Worm (Caenorhabditis elegans) whole organism, young adult: ENCODE measurements around the gene F28B1.9.

Experiments used
- F10E7.11 ChIP-seq: sonication (generic microtip); optimal IDR thresholded peaks from 2 replicates; lab custom pipeline; 2017; ENCODE audit warnings: mild to moderate bottlenecking, missing genetic modification characterization, moderate library complexity, missing compliant biosample characterization
- F39B2.1 ChIP-seq: fragments of 200-800 bp; sonication (Bioruptor generic); IDR thresholded peaks from 2 replicates; pipeline ENCODE4 v1.3.6; 2022; ENCODE audit warnings: missing genetic modification reagents, missing genetic modification characterization, missing compliant biosample characterization
- bed-1 ChIP-seq: fragments of 200-800 bp; sonication (Bioruptor generic); IDR thresholded peaks from 2 replicates; pipeline ENCODE4 v1.3.6; 2022; ENCODE audit warnings: missing genetic modification reagents, missing genetic modification characterization, missing compliant biosample characterization
- chd-7 ChIP-seq: sonication (generic microtip); optimal IDR thresholded peaks from 2 replicates; lab custom pipeline; 2016; ENCODE audit warnings: mild to moderate bottlenecking, missing genetic modification characterization, moderate library complexity, missing compliant biosample characterization
- pha-4 ChIP-seq: fragments of 150-350 bp; sonication (generic microtip); optimal IDR thresholded peaks from 2 replicates; lab custom pipeline; 2014; ENCODE audit warnings: missing biosample characterization, missing genetic modification reagents, missing genetic modification characterization
- sptf-2 ChIP-seq: fragments of 200-800 bp; sonication (Bioruptor generic); optimal IDR thresholded peaks from 2 replicates; lab custom pipeline; 2018; ENCODE audit warnings: mild to moderate bottlenecking, missing genetic modification characterization, missing compliant biosample characterization
- tlf-1 ChIP-seq: fragments of 200-800 bp; sonication (Bioruptor generic); optimal IDR thresholded peaks from 2 replicates; lab custom pipeline; 2018; ENCODE audit warnings: mild to moderate bottlenecking, missing genetic modification characterization, missing compliant biosample characterization
- unc-130 ChIP-seq: sonication (generic microtip); optimal IDR thresholded peaks from 2 replicates; lab custom pipeline; 2016; ENCODE audit warnings: missing genetic modification reagents, missing genetic modification characterization, missing compliant biosample characterization

ce11 chrV:17089931-17090429 lies 28.3 kb downstream of the F28B1.9 start, which contains the start of gene srh-237:
- no peak for TF ChIP-seq tlf-1 (GFP tag; lab: Kevin White, UChicago)
- no peak for TF ChIP-seq F39B2.1
- TF ChIP-seq F10E7.11 (tag; lab: Kevin White, UChicago) = no peak
- TF ChIP-seq unc-130 (GFP tag; lab: Kevin White, UChicago) = no peak
- no peak for TF ChIP-seq bed-1 (GFP tag; lab: Robert Waterston, UW)
- TF ChIP-seq pha-4 (tag; lab: Kevin White, UChicago) = no peak
- TF ChIP-seq chd-7 = no peak
- no peak for TF ChIP-seq sptf-2 (GFP tag; lab: Kevin White, UChicago)
